Fruit fly (Drosophila melanogaster): ENCODE measurements around the gene Wnt10.
A peak's percentile ranks its signal among the peaks of the same experiment; 100 is the strongest.

Gene Wnt10

dm6 chr2L:7333184-7334025 lies 29.8 kb upstream of the Wnt10 start, which contains the start of gene Wnt6 (continued):
- TF ChIP-seq CG12071 (GFP tag; optimal IDR thresholded peaks at IDR 0.05) (no peak), CG11696 (GFP tag; IDR thresholded peaks at IDR 0.05) (peak; percentile 15; the same call in 1 of the 2 replicates), CG43689 (GFP tag; IDR thresholded peaks at IDR 0.05) (no peak), Drgx (GFP tag; IDR thresholded peaks at IDR 0.05) (no peak), schlank (tag; optimal IDR thresholded peaks at IDR 0.05) (no peak), zfh1 (GFP tag; IDR thresholded peaks at IDR 0.05) (peak; percentile 55; the same call in 1 of the 3 replicates), Doc2 (GFP tag; IDR thresholded peaks at IDR 0.05) (no peak), ssp (GFP tag; IDR thresholded peaks at IDR 0.05) (0 out of 2 replicates have a peak, but pooled peaks have one; percentile 6), E2f2 (GFP tag; IDR thresholded peaks at IDR 0.05) (0 out of 2 replicates have a peak, but pooled peaks have one; percentile 47), fd96Cb (tag; optimal IDR thresholded peaks at IDR 0.05) (peak; percentile 41), Hand (GFP tag; optimal IDR thresholded peaks at IDR 0.05) (peak; percentile 31), ci (GFP tag; IDR thresholded peaks at IDR 0.05) (no peak), gcm (GFP tag; optimal IDR thresholded peaks at IDR 0.05) (peak; percentile 75), CG10431 (GFP tag; optimal IDR thresholded peaks at IDR 0.05) (peak; percentile 13), CG13894 (tag; optimal IDR thresholded peaks at IDR 0.05) (peak; percentile 93), Poxn (GFP tag; IDR thresholded peaks at IDR 0.05) (0 out of 2 replicates have a peak, but pooled peaks have one; percentile 35), CG1832 (GFP tag; optimal IDR thresholded peaks at IDR 0.05) (no peak), shn (GFP tag; optimal IDR thresholded peaks at IDR 0.05) (peak; percentile 64), CG31388 (GFP tag; optimal IDR thresholded peaks at IDR 0.05) (no peak), Rx (GFP tag; IDR thresholded peaks at IDR 0.05) (peak; percentile 8; the same call in 1 of the 2 replicates), pzg (GFP tag; optimal IDR thresholded peaks at IDR 0.05) (no peak), HHEX (GFP tag; optimal IDR thresholded peaks at IDR 0.05) (peak; percentile 33), Ets65A (GFP tag) (peak; percentile 94), CG5953 (GFP tag; IDR thresholded peaks at IDR 0.05) (no peak), jing (GFP tag; optimal IDR thresholded peaks at IDR 0.05) (no peak), wek (GFP tag; optimal IDR thresholded peaks at IDR 0.05) (no peak), ems (GFP tag; optimal IDR thresholded peaks at IDR 0.05) (no peak), Bdp1 (GFP tag; optimal IDR thresholded peaks at IDR 0.05) (no peak), CG8478 (optimal IDR thresholded peaks at IDR 0.05) (no peak), CG14050 (GFP tag; IDR thresholded peaks at IDR 0.05) (no peak; the same call in 2 of the 3 replicates), CG7839 (tag; optimal IDR thresholded peaks at IDR 0.05) (peak; percentile 72), CG31441 (GFP tag; IDR thresholded peaks at IDR 0.05) (0 out of 2 replicates have a peak, but pooled peaks have one; percentile 45), sens-2 (GFP tag; IDR thresholded peaks at IDR 0.05) (no peak; the same call in 1 of the 2 replicates), CG6254 (GFP tag; optimal IDR thresholded peaks at IDR 0.05) (no peak), Mes4 (GFP tag; optimal IDR thresholded peaks at IDR 0.05) (peak; percentile 43), BEAF-32 (GFP tag; optimal IDR thresholded peaks at IDR 0.05) (no peak), Elba2 (GFP tag; optimal IDR thresholded peaks at IDR 0.05) (no peak), Mad (GFP tag; optimal IDR thresholded peaks at IDR 0.05) (peak; percentile 59), disco-r (GFP tag; optimal IDR thresholded peaks at IDR 0.05) (peak; percentile 46), dan (GFP tag; IDR thresholded peaks at IDR 0.05) (no peak), sima (GFP tag; optimal IDR thresholded peaks at IDR 0.05) (no peak), Ets97D (GFP tag; optimal IDR thresholded peaks at IDR 0.05) (no peak), CG12155 (GFP tag; optimal IDR thresholded peaks at IDR 0.05) (peak; percentile 61), Sox100B (GFP tag; optimal IDR thresholded peaks at IDR 0.05) (peak; percentile 73), pros (GFP tag; optimal IDR thresholded peaks at IDR 0.05) (no peak), cwo (GFP tag; optimal IDR thresholded peaks at IDR 0.05) (no peak), CG9437 (GFP tag; optimal IDR thresholded peaks at IDR 0.05) (peak; percentile 90), Dek (tag; optimal IDR thresholded peaks at IDR 0.05) (peak; percentile 69), TFAM (GFP tag; optimal IDR thresholded peaks at IDR 0.05) (no peak)
